Worm (Caenorhabditis elegans) whole organism, late embryonic: ENCODE measurements around the gene Y41C4A.21.

Experiments
- ama-1 ChIP-seq: fragments of 150-350 bp; optimal IDR thresholded peaks from 2 replicates; lab custom pipeline; 2014
- elt-2 ChIP-seq: sonication (generic microtip); optimal IDR thresholded peaks from 2 replicates; lab custom pipeline; 2016; ENCODE audit warnings: missing genetic modification reagents, missing genetic modification characterization, missing compliant biosample characterization
- elt-4 ChIP-seq: sonication (generic microtip); optimal IDR thresholded peaks from 2 replicates; lab custom pipeline; 2016; ENCODE audit warnings: missing genetic modification characterization, missing compliant biosample characterization
- nhr-11 ChIP-seq: fragments of 150-350 bp; optimal IDR thresholded peaks from 2 replicates; lab custom pipeline; 2014; ENCODE audit warnings: missing biosample characterization, missing genetic modification characterization
- pat-9 ChIP-seq: fragments of 200-800 bp; sonication (Bioruptor generic); optimal IDR thresholded peaks from 2 replicates; lab custom pipeline; 2018; ENCODE audit warnings: mild to moderate bottlenecking, missing genetic modification characterization, moderate library complexity, missing compliant biosample characterization
- sox-4 ChIP-seq: sonication (generic microtip); optimal IDR thresholded peaks from 2 replicates; lab custom pipeline; 2017; ENCODE audit warnings: mild to moderate bottlenecking, missing genetic modification characterization, inconsistent platforms, missing compliant biosample characterization
- syd-9 ChIP-seq: sonication (generic microtip); optimal IDR thresholded peaks from 2 replicates; lab custom pipeline; 2016; ENCODE audit warnings: mild to moderate bottlenecking, missing genetic modification characterization, moderate library complexity, missing compliant biosample characterization
- tbx-2 ChIP-seq: sonication (generic microtip); optimal IDR thresholded peaks from 2 replicates; lab custom pipeline; 2016; ENCODE audit warnings: missing genetic modification characterization, missing compliant biosample characterization

- TF ChIP-seq tbx-2 (tag; lab: Kevin White, UChicago) (no peak), elt-4 (tag; lab: Kevin White, UChicago) (no peak), syd-9 (tag; lab: Kevin White, UChicago) (no peak), pat-9 (tag; lab: Kevin White, UChicago) (no peak), nhr-11 (no peak), ama-1 (no peak), sox-4 (no peak), elt-2 (no peak)
Measured at ce11 chrIII:11696273-11696672, 35.9 kb upstream of the Y41C4A.21 start, which contains the start of gene Y41C4A.6.
